Worm (Caenorhabditis elegans): ENCODE results near the gene srh-203.

DNA sequence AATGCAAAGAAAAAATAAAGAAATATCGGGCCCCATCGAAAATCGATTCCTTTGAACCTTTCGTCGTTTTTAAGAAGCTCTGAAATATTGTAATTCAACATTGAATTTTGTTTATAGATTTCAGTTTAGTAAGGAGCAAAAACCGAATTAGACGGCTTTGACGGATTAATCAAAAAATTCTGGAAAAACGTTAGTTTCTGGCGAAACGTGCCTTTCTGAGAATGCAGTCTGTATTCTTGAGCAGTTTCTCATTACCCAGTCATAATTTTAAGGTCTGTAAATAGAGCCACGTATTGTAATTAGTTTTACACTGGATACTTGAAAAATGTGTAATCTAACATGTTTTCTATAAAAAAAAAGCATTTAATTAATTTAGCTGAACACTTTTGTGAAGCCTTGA is 4.0 kb upstream of the srh-203 start, which contains the start of gene srz-48:
- TF ChIP-seq egl-27 (tag; optimal IDR thresholded peaks at IDR 0.05), result no peak
- TF ChIP-seq nhr-25 (tag; optimal IDR thresholded peaks at IDR 0.05; ENCODE audit: borderline replicate concordance, insufficient read depth), result no peak
- TF ChIP-seq dmd-8 (GFP tag; IDR thresholded peaks at IDR 0.05), result no peak
